Fruit fly (Drosophila melanogaster) whole organism, embryonic: ENCODE results near the gene Tctp.

ENCODE experiments used
- ATbp ChIP-seq: fragments of 200-800 bp; sonication (Bioruptor generic); optimal IDR thresholded peaks from 2 replicates; lab custom pipeline; 2017; ENCODE audit warnings: missing biosample characterization, mild to moderate bottlenecking, missing genetic modification characterization, missing genetic modification reagents
- Atf3 ChIP-seq: fragments of 200-800 bp; sonication (Bioruptor generic); optimal IDR thresholded peaks from 3 replicates; lab custom pipeline; 2016; ENCODE audit warnings: missing biosample characterization, missing genetic modification characterization
- Awh ChIP-seq: fragments of 200-800 bp; sonication (Bioruptor generic); IDR thresholded peaks from 2 replicates; pipeline ENCODE4, ENCODE4 v1.3.6; 2022; ENCODE audit warnings: missing biosample characterization, missing genetic modification characterization
- B-H1 ChIP-seq: fragments of 200-800 bp; sonication (Bioruptor generic); IDR thresholded peaks from 3 replicates; pipeline ENCODE4 v1.3.6; 2022; ENCODE audit warnings: missing biosample characterization, missing genetic modification characterization
- C15 ChIP-seq: fragments of 200-800 bp; sonication (Bioruptor generic); IDR thresholded peaks from 3 replicates; pipeline ENCODE4 v1.3.6; 2022; ENCODE audit warnings: missing biosample characterization, missing genetic modification characterization
- CG10979 ChIP-seq: fragments of 200-800 bp; sonication (Bioruptor generic); optimal IDR thresholded peaks from 2 replicates; lab custom pipeline; 2018; ENCODE audit warnings: missing biosample characterization, mild to moderate bottlenecking, missing genetic modification characterization, moderate library complexity
- CG12071 ChIP-seq: fragments of 200-800 bp; sonication (Bioruptor generic); optimal IDR thresholded peaks from 3 replicates; lab custom pipeline; 2018; ENCODE audit warnings: missing biosample characterization, mild to moderate bottlenecking, missing genetic modification characterization
- CG12769 ChIP-seq: fragments of 200-800 bp; sonication (Bioruptor generic); optimal IDR thresholded peaks from 2 replicates; lab custom pipeline; 2019; ENCODE audit warnings: missing biosample characterization, mild to moderate bottlenecking, missing genetic modification characterization, moderate library complexity
- CG13424 ChIP-seq: fragments of 200-800 bp; sonication (Bioruptor generic); optimal IDR thresholded peaks from 2 replicates; lab custom pipeline; 2019; ENCODE audit warnings: missing biosample characterization, mild to moderate bottlenecking, missing genetic modification characterization, moderate library complexity
- CG14441 ChIP-seq: fragments of 200-800 bp; sonication (Bioruptor generic); IDR thresholded peaks from 2 replicates; pipeline ENCODE4 v1.3.6; 2022; ENCODE audit warnings: missing biosample characterization, missing genetic modification characterization
- CG15073 ChIP-seq: fragments of 200-800 bp; sonication (Bioruptor generic); optimal IDR thresholded peaks from 2 replicates; lab custom pipeline; 2016; ENCODE audit warnings: missing biosample characterization, missing genetic modification characterization
- CG30431 ChIP-seq: fragments of 200-800 bp; sonication (Bioruptor generic); optimal IDR thresholded peaks from 2 replicates; lab custom pipeline; 2017; ENCODE audit warnings: missing biosample characterization, missing genetic modification characterization
- CG8281 ChIP-seq: fragments of 200-800 bp; sonication (Bioruptor generic); optimal IDR thresholded peaks from 2 replicates; lab custom pipeline; 2018; ENCODE audit warnings: missing biosample characterization, mild to moderate bottlenecking, missing genetic modification characterization, moderate library complexity
- CG9215 ChIP-seq: fragments of 200-800 bp; sonication (Bioruptor generic); IDR thresholded peaks from 2 replicates; pipeline ENCODE4 v1.3.6; 2022; ENCODE audit warnings: missing biosample characterization, missing genetic modification characterization
- CHES-1-like ChIP-seq: fragments of 200-800 bp; sonication (Bioruptor generic); optimal IDR thresholded peaks from 2 replicates; lab custom pipeline; 2016; ENCODE audit warnings: missing biosample characterization, missing genetic modification characterization
- CTCF ChIP-seq: fragments of 200-800 bp; sonication (Bioruptor generic); optimal IDR thresholded peaks from 2 replicates; lab custom pipeline; 2017; ENCODE audit warnings: missing biosample characterization, mild to moderate bottlenecking, missing genetic modification characterization, moderate library complexity
- D ChIP-seq, 2 experiments: fragments of 200-800 bp in 1 of 2; fragments of >200 bp in 1 of 2; sonication (Bioruptor generic) in 1 of 2; optimal IDR thresholded peaks; 2 replicates in 1 of 2; 3 replicates in 1 of 2; lab custom pipeline; 2017; ENCODE audit warnings: mild to moderate bottlenecking in 1 of 2, missing biosample characterization in 1 of 2, missing genetic modification characterization in 1 of 2, missing genetic modification reagents in 1 of 2
- D19A ChIP-seq: fragments of 200-800 bp; optimal IDR thresholded peaks from 3 replicates; lab custom pipeline; 2019; ENCODE audit warnings: missing biosample characterization, mild to moderate bottlenecking, missing genetic modification characterization, moderate library complexity
- Deaf1 ChIP-seq: fragments of 200-800 bp; optimal IDR thresholded peaks from 3 replicates; lab custom pipeline; 2019; ENCODE audit warnings: missing biosample characterization, mild to moderate bottlenecking, missing genetic modification characterization, moderate library complexity
- Drgx ChIP-seq: fragments of 200-800 bp; sonication (Bioruptor generic); IDR thresholded peaks from 2 replicates; pipeline ENCODE4 v1.3.6; 2022; ENCODE audit warnings: missing biosample characterization, missing genetic modification characterization
- Ets97D ChIP-seq: fragments of 200-800 bp; sonication (Bioruptor generic); optimal IDR thresholded peaks from 3 replicates; lab custom pipeline; 2016; ENCODE audit warnings: missing biosample characterization, missing genetic modification characterization
- Fer1 ChIP-seq: fragments of 200-800 bp; sonication (Bioruptor generic); optimal IDR thresholded peaks from 2 replicates; lab custom pipeline; 2017; ENCODE audit warnings: missing biosample characterization, mild to moderate bottlenecking, missing genetic modification characterization
- HLHmδ ChIP-seq: fragments of 200-800 bp; sonication (Bioruptor generic); optimal IDR thresholded peaks from 2 replicates; lab custom pipeline; 2018; ENCODE audit warnings: missing biosample characterization, mild to moderate bottlenecking, missing genetic modification characterization, moderate library complexity
- HmgZ ChIP-seq: fragments of 200-800 bp; sonication (Bioruptor generic); optimal IDR thresholded peaks from 2 replicates; lab custom pipeline; 2018; ENCODE audit warnings: missing biosample characterization, mild to moderate bottlenecking, missing genetic modification characterization
- Hr3 ChIP-seq: fragments of 200-800 bp; sonication (Bioruptor generic); optimal IDR thresholded peaks from 3 replicates; lab custom pipeline; 2016; ENCODE audit warnings: missing biosample characterization, missing genetic modification characterization
- Mad ChIP-seq: fragments of 200-800 bp; sonication (Bioruptor generic); optimal IDR thresholded peaks from 2 replicates; lab custom pipeline; 2016; ENCODE audit warnings: missing biosample characterization, missing genetic modification characterization
- NC2β ChIP-seq: fragments of 200-800 bp; sonication (Bioruptor generic); optimal IDR thresholded peaks from 2 replicates; lab custom pipeline; 2016; ENCODE audit warnings: missing biosample characterization, missing genetic modification characterization
- NFAT ChIP-seq: fragments of 200-800 bp; sonication (Bioruptor generic); IDR thresholded peaks from 2 replicates; pipeline ENCODE4 v1.3.6; 2022; ENCODE audit warnings: missing biosample characterization, missing genetic modification characterization
- Ptx1 ChIP-seq: fragments of 200-800 bp; sonication (Bioruptor generic); IDR thresholded peaks from 2 replicates; pipeline ENCODE4 v1.3.6; 2022; ENCODE audit warnings: missing biosample characterization, missing genetic modification characterization
- ac ChIP-seq: fragments of 200-800 bp; sonication (Bioruptor generic); optimal IDR thresholded peaks from 3 replicates; lab custom pipeline; 2017; ENCODE audit warnings: missing biosample characterization, mild to moderate bottlenecking, missing genetic modification characterization
- bab2 ChIP-seq: fragments of 200-800 bp; sonication (Bioruptor generic); optimal IDR thresholded peaks from 2 replicates; lab custom pipeline; 2016; ENCODE audit warnings: missing biosample characterization, missing genetic modification characterization
- chm ChIP-seq: fragments of 200-800 bp; sonication (Bioruptor generic); IDR thresholded peaks from 2 replicates; pipeline ENCODE4 v1.3.6; 2022; ENCODE audit warnings: missing biosample characterization, missing genetic modification characterization
- crp ChIP-seq, 2 experiments: fragments of 200-800 bp; sonication (Bioruptor generic); optimal IDR thresholded peaks; 2 replicates in 1 of 2; 3 replicates in 1 of 2; lab custom pipeline; 2017; ENCODE audit warnings: missing biosample characterization in 2 of 2, missing genetic modification characterization in 2 of 2, mild to moderate bottlenecking in 1 of 2, moderate library complexity in 1 of 2
- dm ChIP-seq: fragments of 200-800 bp; sonication (Bioruptor generic); optimal IDR thresholded peaks from 3 replicates; lab custom pipeline; 2016; ENCODE audit warnings: missing biosample characterization, missing genetic modification characterization
- gem ChIP-seq: fragments of 200-800 bp; sonication (Bioruptor generic); optimal IDR thresholded peaks from 2 replicates; lab custom pipeline; 2019; ENCODE audit warnings: missing biosample characterization, mild to moderate bottlenecking, missing genetic modification characterization, moderate library complexity
- gsb-n ChIP-seq: fragments of 200-800 bp; sonication (Bioruptor generic); optimal IDR thresholded peaks from 3 replicates; lab custom pipeline; 2018; ENCODE audit warnings: missing biosample characterization, mild to moderate bottlenecking, missing genetic modification characterization
- hbn ChIP-seq: fragments of 200-800 bp; sonication (Bioruptor generic); IDR thresholded peaks from 2 replicates; pipeline ENCODE4 v1.3.6; 2022; ENCODE audit warnings: missing biosample characterization, missing genetic modification characterization; ENCODE audit not compliant: partially characterized antibody
- hkb ChIP-seq, 2 experiments: fragments of 200-800 bp in 1 of 2; fragments of >200 bp in 1 of 2; sonication (Bioruptor generic) in 1 of 2; IDR thresholded peaks in 1 of 2; optimal IDR thresholded peaks in 1 of 2; 2 replicates each; pipeline versions ENCODE4 v1.3.6 to Lab custom; 2017 to 2022; ENCODE audit warnings: missing biosample characterization in 1 of 2, missing genetic modification characterization in 1 of 2
- lov ChIP-seq, 2 experiments: fragments of 200-800 bp in 1 of 2; fragments of >200 bp in 1 of 2; sonication (Bioruptor generic) in 1 of 2; IDR thresholded peaks in 1 of 2; optimal IDR thresholded peaks in 1 of 2; 2 replicates in 1 of 2; 3 replicates in 1 of 2; pipeline versions ENCODE4 v1.3.6 to Lab custom; 2017 to 2022; ENCODE audit warnings: missing biosample characterization in 1 of 2, missing genetic modification characterization in 1 of 2
- org-1 ChIP-seq: fragments of 200-800 bp; sonication (Bioruptor generic); optimal IDR thresholded peaks from 2 replicates; lab custom pipeline; 2017; ENCODE audit warnings: missing biosample characterization, missing genetic modification characterization
- pb ChIP-seq: fragments of 200-800 bp; sonication (Bioruptor generic); optimal IDR thresholded peaks from 3 replicates; lab custom pipeline; 2016; ENCODE audit warnings: missing biosample characterization, missing genetic modification characterization
- schlank ChIP-seq: fragments of 200-800 bp; sonication (Bioruptor generic); optimal IDR thresholded peaks from 2 replicates; lab custom pipeline; 2018; ENCODE audit warnings: missing biosample characterization, mild to moderate bottlenecking, missing genetic modification characterization
- sens ChIP-seq: fragments of 200-800 bp; sonication (Bioruptor generic); peaks from one replicate; lab custom pipeline; 2016; ENCODE audit warnings: missing biosample characterization, missing genetic modification characterization
- sima ChIP-seq: fragments of 200-800 bp; sonication (Bioruptor generic); optimal IDR thresholded peaks from 2 replicates; lab custom pipeline; 2016; ENCODE audit warnings: missing biosample characterization, missing genetic modification characterization
- tin ChIP-seq: fragments of 200-800 bp; sonication (Bioruptor generic); optimal IDR thresholded peaks from 3 replicates; lab custom pipeline; 2016; ENCODE audit warnings: missing biosample characterization, missing genetic modification characterization
- tna ChIP-seq: fragments of 200-800 bp; sonication (Bioruptor generic); IDR thresholded peaks from 2 replicates; pipeline ENCODE4 v1.3.6; 2022; ENCODE audit warnings: missing biosample characterization, missing genetic modification characterization; ENCODE audit not compliant: partially characterized antibody
- trem ChIP-seq: fragments of 200-800 bp; optimal IDR thresholded peaks from 3 replicates; lab custom pipeline; 2019; ENCODE audit warnings: missing biosample characterization, mild to moderate bottlenecking, missing genetic modification characterization, moderate library complexity
- unpg ChIP-seq: fragments of 200-800 bp; sonication (Bioruptor generic); optimal IDR thresholded peaks from 3 replicates; lab custom pipeline; 2018; ENCODE audit warnings: missing biosample characterization, mild to moderate bottlenecking, missing genetic modification characterization, moderate library complexity
- vfl ChIP-seq: fragments of 200-800 bp; sonication (Bioruptor generic); optimal IDR thresholded peaks from 2 replicates; lab custom pipeline; 2016; ENCODE audit warnings: missing biosample characterization, missing genetic modification characterization
- wdn ChIP-seq: fragments of 200-800 bp; sonication (Bioruptor generic); IDR thresholded peaks from 2 replicates; pipeline ENCODE4 v1.3.6; 2022; ENCODE audit warnings: missing biosample characterization, missing genetic modification characterization

Gene Tctp

DNA sequence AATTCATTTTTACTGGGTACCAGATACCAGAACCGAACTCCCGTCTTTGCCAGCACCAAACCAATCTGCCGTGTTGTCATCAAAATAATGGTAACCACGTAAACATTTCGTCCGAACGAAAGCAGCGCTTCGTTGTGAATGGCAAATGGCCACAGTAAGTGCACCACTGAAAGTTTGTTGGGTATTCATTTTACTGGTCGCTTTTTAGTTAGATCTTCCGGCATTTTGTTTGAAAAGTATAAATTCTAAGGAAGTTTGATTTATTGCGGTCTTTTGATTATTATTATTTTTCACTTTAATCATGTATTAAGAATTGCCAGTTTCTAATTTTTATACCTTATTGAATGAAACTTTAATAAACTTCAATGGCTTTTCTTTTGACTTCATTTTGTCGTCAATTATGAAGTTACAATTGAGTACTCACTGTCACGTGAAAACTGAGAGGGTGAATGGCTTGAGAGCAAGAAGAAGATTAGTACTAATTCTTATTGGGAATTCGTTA lies 4.5 kb downstream of the Tctp start, which contains the start of gene ZnT86D (continued):
- TF ChIP-seq Mad = peak; percentile 42
- peak; percentile 39 for TF ChIP-seq Atf3 (GFP tag; lab: Kevin White, UChicago)
- no peak for TF ChIP-seq C15 (GFP tag; lab: Robert Waterston, UW)
- TF ChIP-seq CG9215 (GFP tag; lab: Robert Waterston, UW) = peak; percentile 73
- no peak for TF ChIP-seq hbn (GFP tag; lab: Robert Waterston, UW)
- peak; percentile 49 for TF ChIP-seq bab2 (GFP tag; lab: Kevin White, UChicago)
- peak; percentile 79 for TF ChIP-seq CG13424 (tag; lab: Kevin White, UChicago)
- TF ChIP-seq dm (GFP tag; lab: Kevin White, UChicago) = peak; percentile 21
- TF ChIP-seq unpg (GFP tag; lab: Kevin White, UChicago) = peak; percentile 58
- peak; percentile 51 for TF ChIP-seq tin (GFP tag; lab: Kevin White, UChicago)
- no peak for TF ChIP-seq chm
- no peak for TF ChIP-seq lov (optimal IDR thresholded peaks at IDR 0.05; lab: Kevin White, UChicago)
- no peak for TF ChIP-seq lov (GFP tag; IDR thresholded peaks at IDR 0.05; lab: Robert Waterston, UW)
- peak; percentile 20 for TF ChIP-seq gsb-n (tag; lab: Kevin White, UChicago)
- TF ChIP-seq CG12769 (tag; lab: Kevin White, UChicago) = peak; percentile 10
- peak; percentile 90 for TF ChIP-seq sens (GFP tag; lab: Kevin White, UChicago)
- TF ChIP-seq pb (GFP tag; lab: Kevin White, UChicago) = peak; percentile 48
- TF ChIP-seq CTCF (GFP tag; lab: Kevin White, UChicago) = no peak
- TF ChIP-seq CG12071 (GFP tag; lab: Kevin White, UChicago) = no peak
- TF ChIP-seq B-H1 (GFP tag; lab: Robert Waterston, UW) = no peak
- peak; percentile 63 for TF ChIP-seq Hr3 (GFP tag; lab: Kevin White, UChicago)
- TF ChIP-seq D19A (tag; lab: Kevin White, UChicago) = peak; percentile 60
- TF ChIP-seq ATbp = peak; percentile 21
- TF ChIP-seq CG15073 (GFP tag; lab: Kevin White, UChicago) = no peak
- TF ChIP-seq gem (tag; lab: Kevin White, UChicago) = peak; percentile 78
- TF ChIP-seq wdn (GFP tag; lab: Robert Waterston, UW) = 0 out of 2 replicates have a peak, but pooled peaks have one; percentile 35
- TF ChIP-seq Awh (GFP tag; lab: Robert Waterston, UW) = no peak
- no peak for TF ChIP-seq HLHmδ (GFP tag; lab: Kevin White, UChicago)
- no peak for TF ChIP-seq D (optimal IDR thresholded peaks at IDR 0.05; lab: Kevin White, UChicago)
- TF ChIP-seq D (GFP tag; optimal IDR thresholded peaks at IDR 0.05; lab: Kevin White, UChicago) = peak; percentile 12
- peak in 1 of 2 experiments; percentile 20 for TF ChIP-seq crp (GFP tag; optimal IDR thresholded peaks at IDR 0.05; lab: Kevin White, UChicago)
- peak; percentile 34 for TF ChIP-seq Deaf1 (tag; lab: Kevin White, UChicago)
- no peak for TF ChIP-seq sima (GFP tag; lab: Kevin White, UChicago)
- TF ChIP-seq NFAT (GFP tag; lab: Robert Waterston, UW) = no peak
- TF ChIP-seq ac (GFP tag; lab: Kevin White, UChicago) = no peak
- TF ChIP-seq hkb (optimal IDR thresholded peaks at IDR 0.05; lab: Kevin White, UChicago) = no peak
- 0 out of 2 replicates have a peak, but pooled peaks have one; percentile 6 for TF ChIP-seq hkb (GFP tag; IDR thresholded peaks at IDR 0.05; lab: Robert Waterston, UW)
- TF ChIP-seq Fer1 (GFP tag; lab: Kevin White, UChicago) = peak; percentile 67
- TF ChIP-seq HmgZ (tag; lab: Kevin White, UChicago) = peak; percentile 74
- TF ChIP-seq CG8281 (tag; lab: Kevin White, UChicago) = peak; percentile 33
- TF ChIP-seq org-1 (GFP tag; lab: Kevin White, UChicago) = no peak
- TF ChIP-seq Ptx1 (GFP tag; lab: Robert Waterston, UW) = peak; percentile 68
- peak; percentile 57 for TF ChIP-seq schlank (tag; lab: Kevin White, UChicago)
- no peak for TF ChIP-seq tna (GFP tag; lab: Robert Waterston, UW)
- TF ChIP-seq trem = peak; percentile 44
- peak; percentile 57 for TF ChIP-seq Ets97D
- TF ChIP-seq CG14441 = 0 out of 2 replicates have a peak, but pooled peaks have one; percentile 23
- no peak for TF ChIP-seq CG30431 (GFP tag; lab: Kevin White, UChicago)
- peak; percentile 48 for TF ChIP-seq CG10979
- TF ChIP-seq CHES-1-like (GFP tag; lab: Kevin White, UChicago) = peak; percentile 75
- no peak for TF ChIP-seq vfl
- TF ChIP-seq NC2β = peak; percentile 68
- no peak for TF ChIP-seq Drgx (GFP tag; lab: Robert Waterston, UW)
